Fruit fly (Drosophila melanogaster): ENCODE data around the gene CG13855.

Gene CG13855

dm6 chr3R:22356464-22357410, 49.0 kb upstream of the CG13855 start, which contains the start of gene Sar1 (continued):
- peak; percentile 23; the same call in 1 of the 3 replicates for TF ChIP-seq zfh1 (GFP tag; IDR thresholded peaks at IDR 0.05)
- TF ChIP-seq ci (GFP tag; IDR thresholded peaks at IDR 0.05): peak; percentile 40; the same call in 1 of the 3 replicates
- TF ChIP-seq CG5245 (GFP tag; optimal IDR thresholded peaks at IDR 0.05): no peak
- no peak for TF ChIP-seq CG11696 (GFP tag; IDR thresholded peaks at IDR 0.05)
- peak; percentile 82 for TF ChIP-seq Doc3 (GFP tag; IDR thresholded peaks at IDR 0.05; ENCODE audit: partially characterized antibody)
- TF ChIP-seq sr (GFP tag; IDR thresholded peaks at IDR 0.05): no peak
- peak; percentile 46 for TF ChIP-seq Xbp1 (GFP tag; optimal IDR thresholded peaks at IDR 0.05)
- TF ChIP-seq br (optimal IDR thresholded peaks at IDR 0.05): no peak
- no peak for TF ChIP-seq Ada2b (GFP tag; IDR thresholded peaks at IDR 0.05)
- TF ChIP-seq D19B (GFP tag; optimal IDR thresholded peaks at IDR 0.05): no peak
- TF ChIP-seq wek (GFP tag; optimal IDR thresholded peaks at IDR 0.05): no peak
- no peak for TF ChIP-seq CG7357 (GFP tag; IDR thresholded peaks at IDR 0.05)
- peak; percentile 42; the same call in 2 of the 4 replicates for TF ChIP-seq Gug (GFP tag; IDR thresholded peaks at IDR 0.05)
- TF ChIP-seq Trl (optimal IDR thresholded peaks at IDR 0.05): no peak
- TF ChIP-seq Trl (GFP tag; optimal IDR thresholded peaks at IDR 0.05): peak; percentile 4
- no peak for TF ChIP-seq CG8089 (GFP tag; optimal IDR thresholded peaks at IDR 0.05)
- no peak for TF ChIP-seq lmd (GFP tag; IDR thresholded peaks at IDR 0.05)
- peak; percentile 4 for TF ChIP-seq sd (tag; optimal IDR thresholded peaks at IDR 0.05)
- TF ChIP-seq CG34224 (GFP tag; IDR thresholded peaks at IDR 0.05; ENCODE audit: partially characterized antibody): peak; percentile 88
- peak; percentile 47 for TF ChIP-seq Spps (tag; optimal IDR thresholded peaks at IDR 0.05)
- 0 out of 2 replicates have a peak, but pooled peaks have one; percentile 9 for TF ChIP-seq H2.0 (GFP tag; IDR thresholded peaks at IDR 0.05)
- TF ChIP-seq tap (tag; optimal IDR thresholded peaks at IDR 0.05): no peak
- no peak for TF ChIP-seq CG9215 (GFP tag; IDR thresholded peaks at IDR 0.05)
- peak; percentile 29 for TF ChIP-seq CG8478 (optimal IDR thresholded peaks at IDR 0.05)
- no peak for TF ChIP-seq cas (GFP tag; IDR thresholded peaks at IDR 0.05)
- TF ChIP-seq ken (GFP tag; IDR thresholded peaks at IDR 0.05): no peak
- TF ChIP-seq Taf1 (GFP tag; IDR thresholded peaks at IDR 0.05): no peak
- TF ChIP-seq inv (GFP tag; IDR thresholded peaks at IDR 0.05; ENCODE audit: partially characterized antibody): peak; percentile 89
- TF ChIP-seq BtbVII (GFP tag; optimal IDR thresholded peaks at IDR 0.05): no peak
- TF ChIP-seq CG10959 (GFP tag; IDR thresholded peaks at IDR 0.05): no peak
- TF ChIP-seq Antp (GFP tag; optimal IDR thresholded peaks at IDR 0.05): peak; percentile 33
- peak; percentile 59; the same call in 1 of the 2 replicates for TF ChIP-seq nerfin-2 (GFP tag; IDR thresholded peaks at IDR 0.05; ENCODE audit: partially characterized antibody)
- no peak for TF ChIP-seq lov (optimal IDR thresholded peaks at IDR 0.05)
- no peak for TF ChIP-seq lov (GFP tag; IDR thresholded peaks at IDR 0.05)
- TF ChIP-seq CG11504 (tag; optimal IDR thresholded peaks at IDR 0.05): peak; percentile 79
- no peak for TF ChIP-seq Sox100B (GFP tag; optimal IDR thresholded peaks at IDR 0.05)
- TF ChIP-seq CG7372 (GFP tag; IDR thresholded peaks at IDR 0.05): no peak
- no peak for TF ChIP-seq Gsc (GFP tag; IDR thresholded peaks at IDR 0.05)
- peak; percentile 95 for TF ChIP-seq knrl (GFP tag; IDR thresholded peaks at IDR 0.05; ENCODE audit: partially characterized antibody)
- TF ChIP-seq CG15269 (tag; optimal IDR thresholded peaks at IDR 0.05): no peak
- TF ChIP-seq zfh2 (GFP tag; optimal IDR thresholded peaks at IDR 0.05): peak; percentile 42
- TF ChIP-seq fu2 (GFP tag; optimal IDR thresholded peaks at IDR 0.05): peak; percentile 51
- no peak for TF ChIP-seq bowl (GFP tag; IDR thresholded peaks at IDR 0.05)
- no peak for TF ChIP-seq CG4360 (GFP tag; IDR thresholded peaks at IDR 0.05)
- no peak for TF ChIP-seq croc (GFP tag; conservative IDR thresholded peaks at IDR 0.05)
- peak; percentile 37 for TF ChIP-seq nom (GFP tag; optimal IDR thresholded peaks at IDR 0.05)
- peak; percentile 97 for TF ChIP-seq Bgb (GFP tag; IDR thresholded peaks at IDR 0.05; ENCODE audit: partially characterized antibody)
- TF ChIP-seq ato (GFP tag; IDR thresholded peaks at IDR 0.05; ENCODE audit: partially characterized antibody): peak; percentile 88
- peak; percentile 43 for TF ChIP-seq CG8944 (GFP tag; optimal IDR thresholded peaks at IDR 0.05)
- peak; percentile 69; the same call in 2 of the 3 replicates for TF ChIP-seq CG11456 (GFP tag; IDR thresholded peaks at IDR 0.05)
- TF ChIP-seq Lpt (GFP tag; optimal IDR thresholded peaks at IDR 0.05): no peak
